Worm (Caenorhabditis elegans): Measurements from ENCODE around the gene henn-1.

Gene henn-1

DNA sequence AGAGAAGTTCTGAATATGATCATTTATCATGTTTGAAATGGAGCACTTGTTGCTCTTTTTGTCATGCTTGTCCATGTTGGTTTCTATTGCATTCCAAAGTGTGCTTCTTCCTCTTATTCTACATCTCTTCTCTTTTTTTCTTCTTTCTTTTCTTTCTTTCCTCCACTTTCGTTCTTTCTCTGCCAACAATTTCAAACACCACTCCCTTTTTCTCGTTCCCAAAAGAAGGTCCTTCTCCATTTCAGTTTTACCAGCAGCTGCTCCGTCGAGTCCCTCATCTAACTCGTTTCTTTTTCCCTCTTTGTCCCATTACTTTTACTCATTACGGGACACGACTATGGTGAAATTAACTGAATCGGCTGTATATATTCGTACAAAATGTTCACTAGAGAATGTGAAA, 22.5 kb downstream of the henn-1 start, which contains the start of gene F09G8.5:
Gene F09G8.5 (plus strand): TSS at position 38 of the 400 bp plus-strand sequence.
- TF ChIP-seq med-1 (GFP tag; optimal IDR thresholded peaks at IDR 0.05; ENCODE audit: insufficient read depth), result no peak
- TF ChIP-seq T22C8.4 (GFP tag; IDR thresholded peaks at IDR 0.05), result no peak
- no peak for TF ChIP-seq ref-1 (GFP tag; conservative IDR thresholded peaks at IDR 0.05)
- TF ChIP-seq tab-1 (GFP tag; IDR thresholded peaks at IDR 0.05), result no peak
- TF ChIP-seq ztf-29 (GFP tag; IDR thresholded peaks at IDR 0.05), result no peak
- TF ChIP-seq flt-1 (GFP tag; IDR thresholded peaks at IDR 0.05), result no peak
- no peak for TF ChIP-seq klf-2 (GFP tag; conservative IDR thresholded peaks at IDR 0.05)
- no peak for TF ChIP-seq ztf-23 (GFP tag; IDR thresholded peaks at IDR 0.05)
- TF ChIP-seq cog-1 (tag; optimal IDR thresholded peaks at IDR 0.05), result no peak

DNA sequence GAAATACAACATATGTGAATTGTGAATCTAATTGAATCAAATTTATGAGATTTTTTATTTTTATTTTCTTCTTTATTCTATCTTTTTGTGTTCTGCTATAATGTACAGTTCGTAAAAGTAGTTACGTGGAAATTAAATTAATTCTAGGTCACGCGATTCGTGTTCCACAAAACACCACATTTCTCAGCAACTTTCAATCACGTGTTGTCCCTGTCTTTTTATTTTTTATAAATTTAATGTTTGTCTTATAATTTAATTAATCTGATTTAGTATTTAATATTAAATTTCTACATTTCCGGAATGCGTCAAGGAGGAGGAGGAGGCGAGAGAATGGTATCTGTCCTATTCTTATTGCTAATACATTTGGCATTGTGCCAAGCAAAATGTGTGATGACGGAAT, 25.6 kb downstream of the henn-1 start, which contains the start of gene ncr-2:
Gene ncr-2 (plus strand): TSS at position 301 of the 400 bp plus-strand sequence.
- TF ChIP-seq flt-1 (GFP tag; IDR thresholded peaks at IDR 0.05), result no peak
- no peak for TF ChIP-seq cog-1 (tag; optimal IDR thresholded peaks at IDR 0.05)
- no peak for TF ChIP-seq tab-1 (GFP tag; IDR thresholded peaks at IDR 0.05)
- TF ChIP-seq ztf-29 (GFP tag; IDR thresholded peaks at IDR 0.05), result no peak
- TF ChIP-seq med-1 (GFP tag; optimal IDR thresholded peaks at IDR 0.05; ENCODE audit: insufficient read depth), result no peak

DNA sequence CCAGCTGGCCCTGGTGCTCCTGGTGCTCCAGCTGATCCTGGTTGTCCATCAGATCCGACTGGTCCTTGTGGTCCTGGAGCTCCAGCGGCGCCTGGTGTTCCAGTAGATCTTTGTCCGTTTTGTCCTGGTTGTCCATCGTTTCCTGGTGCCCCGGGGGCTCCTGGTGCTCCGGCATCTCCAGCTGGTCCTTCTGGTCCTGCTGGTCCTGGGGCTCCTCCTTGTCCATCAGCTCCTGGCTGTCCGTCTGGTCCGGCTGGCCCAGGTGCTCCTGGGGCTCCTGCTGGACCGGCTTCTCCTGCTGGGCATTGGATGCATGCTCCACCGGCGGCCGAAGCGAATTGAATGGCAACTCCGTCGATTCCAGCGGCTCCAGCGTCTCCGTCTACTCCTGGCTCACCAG, 30.1 kb downstream of the henn-1 start:
- TF ChIP-seq med-1 (GFP tag; optimal IDR thresholded peaks at IDR 0.05; ENCODE audit: insufficient read depth), result no peak
- no peak for TF ChIP-seq tab-1 (GFP tag; IDR thresholded peaks at IDR 0.05)
- TF ChIP-seq ztf-23 (GFP tag; IDR thresholded peaks at IDR 0.05), result no peak
- TF ChIP-seq flt-1 (GFP tag; IDR thresholded peaks at IDR 0.05), result no peak
- TF ChIP-seq ztf-29 (GFP tag; IDR thresholded peaks at IDR 0.05), result no peak
- no peak for TF ChIP-seq cog-1 (tag; optimal IDR thresholded peaks at IDR 0.05)
- TF ChIP-seq T22C8.4 (GFP tag; IDR thresholded peaks at IDR 0.05), result no peak

DNA sequence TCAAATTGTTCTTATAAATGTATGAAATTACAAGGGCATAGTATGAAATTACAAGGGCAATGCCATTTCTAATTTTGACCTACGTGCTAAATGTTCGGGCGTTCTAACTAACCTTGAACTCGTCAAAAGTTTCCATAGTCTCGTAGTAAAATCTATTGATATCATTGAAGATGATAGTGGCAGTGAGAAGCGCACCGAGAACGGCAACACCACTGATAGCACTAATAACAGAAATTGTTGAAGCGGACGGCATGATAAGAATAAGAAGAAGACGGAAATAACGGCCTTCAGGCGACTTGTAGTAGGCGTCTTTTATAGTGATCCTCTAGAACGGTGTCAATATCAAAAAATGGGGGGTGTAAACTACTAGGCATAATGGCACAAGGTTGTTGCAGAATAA, 30.9 kb downstream of the henn-1 start, which contains the start of gene col-91:
Gene col-91 (minus strand): TSS at position 288 of the 400 bp plus-strand sequence.
- no peak for TF ChIP-seq klf-2 (GFP tag; conservative IDR thresholded peaks at IDR 0.05)
- no peak for TF ChIP-seq med-1 (GFP tag; optimal IDR thresholded peaks at IDR 0.05; ENCODE audit: insufficient read depth)
- no peak for TF ChIP-seq flt-1 (GFP tag; IDR thresholded peaks at IDR 0.05)
- no peak for TF ChIP-seq T22C8.4 (GFP tag; IDR thresholded peaks at IDR 0.05)
- no peak for TF ChIP-seq tab-1 (GFP tag; IDR thresholded peaks at IDR 0.05)
- no peak for TF ChIP-seq ztf-29 (GFP tag; IDR thresholded peaks at IDR 0.05)

DNA sequence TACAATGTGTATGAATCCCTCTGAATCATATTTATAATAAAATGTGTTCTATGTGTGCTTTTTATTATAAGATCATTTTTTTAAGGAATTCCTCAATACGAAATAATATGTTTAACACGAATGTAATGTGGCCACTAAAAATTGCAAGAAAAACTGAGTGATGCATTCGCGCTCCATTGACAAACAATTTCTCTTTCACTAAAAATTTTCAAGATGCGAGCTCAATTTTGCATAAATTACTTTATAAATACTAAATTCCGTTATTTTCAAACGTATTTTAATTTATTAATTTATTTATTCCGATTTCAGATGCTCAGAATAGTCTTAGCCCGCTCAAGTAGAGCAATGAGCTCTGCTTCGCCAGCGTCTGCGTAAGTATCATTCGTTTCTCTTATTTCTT, 33.3 kb downstream of the henn-1 start, which contains the start of gene mrps-9:
Gene mrps-9 (plus strand): TSS at position 310 of the 400 bp plus-strand sequence.
- no peak for TF ChIP-seq med-1 (GFP tag; optimal IDR thresholded peaks at IDR 0.05; ENCODE audit: insufficient read depth)
- TF ChIP-seq flt-1 (GFP tag; IDR thresholded peaks at IDR 0.05), result 0 out of 2 replicates have a peak, but pooled peaks have one; percentile 23
- TF ChIP-seq T22C8.4 (GFP tag; IDR thresholded peaks at IDR 0.05), result no peak
- TF ChIP-seq ztf-29 (GFP tag; IDR thresholded peaks at IDR 0.05), result no peak
- TF ChIP-seq cog-1 (tag; optimal IDR thresholded peaks at IDR 0.05), result no peak

DNA sequence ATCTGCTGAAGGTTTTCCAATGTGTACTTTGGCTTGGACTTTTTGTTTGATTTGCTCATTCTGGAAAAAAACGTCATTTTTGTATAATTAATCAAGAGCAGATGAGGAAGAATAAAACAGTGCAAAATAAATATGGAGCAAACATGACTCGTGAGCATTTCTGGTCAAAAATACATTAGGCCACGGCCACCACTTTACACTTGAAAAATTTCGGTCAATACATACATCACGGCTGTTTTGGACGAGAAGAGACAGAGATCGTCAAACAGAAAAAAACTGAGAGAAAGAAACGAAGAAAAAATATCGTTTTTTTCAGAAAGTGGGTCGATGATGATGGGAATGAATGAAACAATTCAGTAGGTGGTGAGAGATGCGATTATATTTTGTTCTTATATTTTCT, 35.8 kb downstream of the henn-1 start, which contains the start of the genes F09G8.7 and crn-7:
Gene F09G8.7 (minus strand): TSS at position 60 of the 400 bp plus-strand sequence.
Gene crn-7 (plus strand): TSS at position 236 of the 400 bp plus-strand sequence.
- no peak for TF ChIP-seq cog-1 (tag; optimal IDR thresholded peaks at IDR 0.05)

DNA sequence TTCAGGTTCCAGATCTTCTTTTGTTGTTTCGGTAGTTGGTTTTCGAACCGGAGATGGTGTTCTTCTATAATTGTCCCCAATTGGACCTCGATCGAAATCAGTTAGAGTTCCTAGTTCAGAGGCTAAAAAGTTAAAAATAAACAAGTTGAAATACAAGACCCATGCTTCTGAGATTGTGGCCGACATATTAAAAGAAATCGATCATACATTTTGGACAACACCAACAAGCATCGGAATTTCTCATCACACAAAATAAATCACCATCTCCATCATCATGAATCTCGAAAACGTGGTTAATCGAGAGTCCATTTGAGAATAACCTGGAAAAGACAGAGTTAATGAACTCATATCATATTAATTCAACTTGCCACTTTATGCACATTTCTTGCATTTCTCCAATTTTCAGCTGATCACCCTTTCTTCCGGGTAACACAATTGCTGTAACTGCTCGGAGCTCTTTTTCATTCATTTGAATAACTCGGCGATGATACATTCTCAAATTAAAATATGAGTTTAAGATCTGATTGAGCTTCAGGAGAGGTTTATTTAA, 39.3 kb downstream of the henn-1 start, which contains the start of the genes mps-4 and F09G8.10:
Gene mps-4 (minus strand): TSS at position 101 of the 550 bp plus-strand sequence.
Gene F09G8.10 (minus strand): TSS at position 500 of the 550 bp plus-strand sequence.
- TF ChIP-seq klf-2 (GFP tag; conservative IDR thresholded peaks at IDR 0.05), result no peak
- TF ChIP-seq T22C8.4 (GFP tag; IDR thresholded peaks at IDR 0.05), result no peak
- no peak for TF ChIP-seq ref-1 (GFP tag; conservative IDR thresholded peaks at IDR 0.05)
- TF ChIP-seq med-1 (GFP tag; optimal IDR thresholded peaks at IDR 0.05; ENCODE audit: insufficient read depth), result no peak
- TF ChIP-seq ztf-23 (GFP tag; IDR thresholded peaks at IDR 0.05), result no peak
- TF ChIP-seq ztf-29 (GFP tag; IDR thresholded peaks at IDR 0.05), result no peak
- TF ChIP-seq cog-1 (tag; optimal IDR thresholded peaks at IDR 0.05), result no peak
- no peak for TF ChIP-seq flt-1 (GFP tag; IDR thresholded peaks at IDR 0.05)
- TF ChIP-seq tab-1 (GFP tag; IDR thresholded peaks at IDR 0.05), result no peak

DNA sequence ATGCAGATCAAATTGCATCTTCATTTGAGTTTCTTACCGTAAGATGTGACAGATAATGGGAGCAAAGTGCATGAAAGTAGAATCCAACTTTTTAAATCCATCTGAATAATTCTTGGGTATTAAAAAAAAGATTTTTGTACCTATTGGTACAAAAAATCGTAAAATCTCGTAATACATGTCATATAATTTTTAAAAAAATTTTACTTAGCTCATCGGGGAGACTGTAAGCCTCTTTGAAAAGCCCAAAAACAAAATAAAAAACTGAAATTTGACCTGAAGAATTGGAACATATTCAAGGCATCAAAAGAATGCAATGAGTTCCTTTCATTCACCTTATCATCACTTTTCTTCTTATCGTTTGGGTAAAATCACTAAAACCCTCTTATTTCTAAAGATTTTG, 43.4 kb downstream of the henn-1 start, which contains the start of gene clec-160:
Gene clec-160 (minus strand): TSS at position 101 of the 400 bp plus-strand sequence.
- TF ChIP-seq T22C8.4 (GFP tag; IDR thresholded peaks at IDR 0.05) (no peak), flt-1 (GFP tag; IDR thresholded peaks at IDR 0.05) (no peak), ztf-23 (GFP tag; IDR thresholded peaks at IDR 0.05) (no peak)

DNA sequence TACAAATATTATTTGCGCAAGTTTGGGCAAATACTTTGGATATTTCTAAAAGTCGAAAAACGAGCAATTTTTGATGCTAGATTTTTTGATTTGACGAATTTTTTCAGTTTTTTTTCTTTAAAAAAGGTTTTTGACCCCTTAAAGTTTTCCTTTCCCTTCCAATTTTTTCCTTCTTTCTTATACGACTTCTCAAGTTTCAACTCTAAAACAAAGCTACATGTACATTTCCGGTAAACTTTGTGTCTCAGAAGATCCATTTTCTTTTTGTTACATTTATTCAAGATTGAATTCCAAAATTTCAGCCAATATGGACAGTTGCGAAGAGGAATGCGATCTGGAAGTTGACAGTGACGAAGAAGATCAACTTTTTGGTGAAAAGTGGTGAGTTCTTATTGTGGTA, 46.4 kb downstream of the henn-1 start, which contains the start of gene mig-10:
Gene mig-10 (plus strand): TSS at position 301 of the 400 bp plus-strand sequence.
- no peak for TF ChIP-seq T22C8.4 (GFP tag; IDR thresholded peaks at IDR 0.05)
- no peak for TF ChIP-seq ref-1 (GFP tag; conservative IDR thresholded peaks at IDR 0.05)
- TF ChIP-seq klf-2 (GFP tag; conservative IDR thresholded peaks at IDR 0.05), result no peak
- no peak for TF ChIP-seq ztf-23 (GFP tag; IDR thresholded peaks at IDR 0.05)

DNA sequence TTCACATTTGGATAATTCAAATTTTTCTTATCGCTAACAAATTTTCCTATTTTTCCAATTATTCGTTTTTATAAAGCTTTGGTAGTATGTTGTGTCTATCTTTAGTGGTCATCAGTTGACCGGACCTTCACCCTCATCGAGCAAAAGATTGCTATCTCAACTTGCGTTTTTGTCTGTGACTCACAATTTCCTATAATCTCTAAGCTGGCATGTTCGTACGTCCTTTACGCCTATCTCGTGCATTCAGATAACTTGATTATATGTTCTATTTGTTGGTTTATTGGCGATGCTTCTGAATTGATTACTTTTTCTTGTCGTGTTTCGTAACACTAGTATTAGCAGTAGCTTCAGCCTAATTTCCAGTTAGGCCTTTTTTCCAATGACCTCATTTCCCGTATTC, 47.1 kb downstream of the henn-1 start:
- TF ChIP-seq med-1 (GFP tag; optimal IDR thresholded peaks at IDR 0.05; ENCODE audit: insufficient read depth), result no peak
- TF ChIP-seq klf-2 (GFP tag; conservative IDR thresholded peaks at IDR 0.05), result no peak
- no peak for TF ChIP-seq T22C8.4 (GFP tag; IDR thresholded peaks at IDR 0.05)
- no peak for TF ChIP-seq cog-1 (tag; optimal IDR thresholded peaks at IDR 0.05)
- no peak for TF ChIP-seq ztf-29 (GFP tag; IDR thresholded peaks at IDR 0.05)
- TF ChIP-seq ztf-23 (GFP tag; IDR thresholded peaks at IDR 0.05), result no peak
- no peak for TF ChIP-seq tab-1 (GFP tag; IDR thresholded peaks at IDR 0.05)
- TF ChIP-seq ref-1 (GFP tag; conservative IDR thresholded peaks at IDR 0.05), result no peak
- no peak for TF ChIP-seq flt-1 (GFP tag; IDR thresholded peaks at IDR 0.05)
